Worm (Caenorhabditis elegans) whole organism, L3 larva: ENCODE results near the gene F26F12.4.

ENCODE experiments used
- fkh-10 ChIP-seq: sonication (generic microtip); optimal IDR thresholded peaks from 2 replicates; lab custom pipeline; 2017; ENCODE audit warnings: missing biosample characterization, missing genetic modification reagents, missing genetic modification characterization
- lin-15B ChIP-seq: fragments of 150-350 bp; optimal IDR thresholded peaks from 2 replicates; lab custom pipeline; 2014; ENCODE audit warnings: missing biosample characterization, missing genetic modification characterization
- nhr-11 ChIP-seq: fragments of 150-350 bp; optimal IDR thresholded peaks from 2 replicates; lab custom pipeline; 2014; ENCODE audit warnings: missing biosample characterization, missing genetic modification characterization
- nhr-237 ChIP-seq: fragments of 150-350 bp; optimal IDR thresholded peaks from 2 replicates; lab custom pipeline; 2014; ENCODE audit warnings: missing biosample characterization, missing genetic modification characterization
- nhr-76 ChIP-seq: fragments of 150-350 bp; sonication (generic microtip); optimal IDR thresholded peaks from 5 replicates; lab custom pipeline; 2014; ENCODE audit warnings: missing biosample characterization, missing genetic modification characterization
- pha-4 ChIP-seq: fragments of 150-350 bp; optimal IDR thresholded peaks from 2 replicates; lab custom pipeline; 2014; ENCODE audit warnings: missing biosample characterization, missing genetic modification reagents, missing genetic modification characterization
- pqm-1 ChIP-seq: fragments of 150-350 bp; optimal IDR thresholded peaks from 2 replicates; lab custom pipeline; 2017; ENCODE audit warnings: missing biosample characterization, missing genetic modification characterization, inconsistent platforms
- unc-62 ChIP-seq: fragments of 150-350 bp; sonication (generic microtip); optimal IDR thresholded peaks from 4 replicates; lab custom pipeline; 2014; ENCODE audit warnings: missing biosample characterization, missing genetic modification reagents, missing genetic modification characterization
- zag-1 ChIP-seq: fragments of 150-350 bp; optimal IDR thresholded peaks from 2 replicates; lab custom pipeline; 2014; ENCODE audit warnings: missing biosample characterization, missing genetic modification characterization
- ztf-11 ChIP-seq: fragments of 150-350 bp; optimal IDR thresholded peaks from 2 replicates; lab custom pipeline; 2014; ENCODE audit warnings: missing biosample characterization, missing genetic modification characterization
- ztf-4 ChIP-seq: fragments of 150-350 bp; optimal IDR thresholded peaks from 2 replicates; lab custom pipeline; 2014; ENCODE audit warnings: missing biosample characterization, missing genetic modification characterization

- no peak for TF ChIP-seq nhr-76 (tag; lab: Kevin White, UChicago)
- no peak for TF ChIP-seq unc-62
- no peak for TF ChIP-seq nhr-237 (tag; lab: Kevin White, UChicago)
- TF ChIP-seq ztf-4 (tag; lab: Kevin White, UChicago) = no peak
- no peak for TF ChIP-seq zag-1
- TF ChIP-seq nhr-11 (tag; lab: Kevin White, UChicago) = no peak
- TF ChIP-seq pha-4 (tag; lab: Kevin White, UChicago) = no peak
- no peak for TF ChIP-seq fkh-10
- TF ChIP-seq lin-15B (tag; lab: Kevin White, UChicago) = no peak
- TF ChIP-seq ztf-11 (tag; lab: Kevin White, UChicago) = no peak
- TF ChIP-seq pqm-1 (tag; lab: Kevin White, UChicago) = no peak
These were observed 38.0 kb upstream of the F26F12.4 start, which contains the start of gene C04E6.4 for ce11 chrV:5907090-5907489.
